Fruit fly (Drosophila melanogaster): ENCODE data around the gene stai.
A peak's percentile ranks its signal among the peaks of the same experiment; 100 is the strongest.

The stai gene

dm6 chr2L:6088371-6089365 is 11.5 kb upstream of the stai start (continued):
- TF ChIP-seq lilli (GFP tag; optimal IDR thresholded peaks at IDR 0.05) (peak; percentile 38), Myb (GFP tag; optimal IDR thresholded peaks at IDR 0.05) (peak; percentile 31), peb (GFP tag; IDR thresholded peaks at IDR 0.05) (no peak), unc-4 (GFP tag; IDR thresholded peaks at IDR 0.05; ENCODE audit: partially characterized antibody) (0 out of 2 replicates have a peak, but pooled peaks have one; percentile 38), phol (tag; optimal IDR thresholded peaks at IDR 0.05) (no peak), seq (GFP tag; IDR thresholded peaks at IDR 0.05) (peak; percentile 62; the same call in 1 of the 2 replicates), nmo (GFP tag; optimal IDR thresholded peaks at IDR 0.05) (peak; percentile 12), Lpt (GFP tag; optimal IDR thresholded peaks at IDR 0.05) (no peak), Hr78 (GFP tag; optimal IDR thresholded peaks at IDR 0.05) (peak in 1 of 2 experiments; percentile 82), chn (GFP tag; optimal IDR thresholded peaks at IDR 0.05) (peak; percentile 52), ttk (GFP tag; IDR thresholded peaks at IDR 0.05) (peak; percentile 18; the same call in 1 of the 2 replicates), mld (GFP tag; IDR thresholded peaks at IDR 0.05; ENCODE audit: partially characterized antibody) (no peak), Antp (GFP tag; optimal IDR thresholded peaks at IDR 0.05) (no peak), Bgb (GFP tag; IDR thresholded peaks at IDR 0.05; ENCODE audit: partially characterized antibody) (peak; percentile 75), CG9727 (GFP tag; optimal IDR thresholded peaks at IDR 0.05) (peak; percentile 25), CG1647 (GFP tag; optimal IDR thresholded peaks at IDR 0.05) (no peak), Doc3 (GFP tag; IDR thresholded peaks at IDR 0.05; ENCODE audit: partially characterized antibody) (0 out of 3 replicates have a peak, but pooled peaks have one; percentile 20), wdn (GFP tag; IDR thresholded peaks at IDR 0.05) (no peak; the same call in 1 of the 2 replicates), dimm (GFP tag; IDR thresholded peaks at IDR 0.05) (no peak), pb (GFP tag; optimal IDR thresholded peaks at IDR 0.05) (peak; percentile 11), kay (GFP tag; optimal IDR thresholded peaks at IDR 0.05) (peak; percentile 93), Mrtf (GFP tag; IDR thresholded peaks at IDR 0.05) (no peak), zen2 (GFP tag; IDR thresholded peaks at IDR 0.05; ENCODE audit: partially characterized antibody) (peak; percentile 67; the same call in 2 of the 3 replicates), Oli (tag; optimal IDR thresholded peaks at IDR 0.05) (no peak), CG4707 (GFP tag; optimal IDR thresholded peaks at IDR 0.05) (peak; percentile 67), Dip2 (GFP tag; IDR thresholded peaks at IDR 0.05) (no peak), vfl (GFP tag; optimal IDR thresholded peaks at IDR 0.05) (no peak), esg (GFP tag; conservative IDR thresholded peaks at IDR 0.05) (no peak), CG10565 (GFP tag; optimal IDR thresholded peaks at IDR 0.05) (no peak), bsh (GFP tag; optimal IDR thresholded peaks at IDR 0.05) (peak in 1 of 2 experiments; percentile 13), CG15269 (tag; optimal IDR thresholded peaks at IDR 0.05) (no peak), tin (GFP tag; optimal IDR thresholded peaks at IDR 0.05) (no peak), exex (tag; optimal IDR thresholded peaks at IDR 0.05) (peak; percentile 6), Awh (GFP tag; IDR thresholded peaks at IDR 0.05) (peak; percentile 55; the same call in 1 of the 2 replicates), CG2202 (tag; optimal IDR thresholded peaks at IDR 0.05) (peak; percentile 13), CG10543 (GFP tag; optimal IDR thresholded peaks at IDR 0.05) (peak; percentile 98), Dek (tag; optimal IDR thresholded peaks at IDR 0.05) (peak; percentile 5), Gsc (GFP tag; IDR thresholded peaks at IDR 0.05) (no peak), CG17612 (GFP tag; IDR thresholded peaks at IDR 0.05) (no peak), Fer2 (tag; optimal IDR thresholded peaks at IDR 0.05) (no peak), lbe (GFP tag; optimal IDR thresholded peaks at IDR 0.05) (peak; percentile 3), CG18619 (GFP tag; optimal IDR thresholded peaks at IDR 0.05) (peak; percentile 62), CG32772 (GFP tag; IDR thresholded peaks at IDR 0.05) (no peak), ci (GFP tag; IDR thresholded peaks at IDR 0.05) (peak; percentile 74), her (GFP tag; optimal IDR thresholded peaks at IDR 0.05) (peak; percentile 43), ken (GFP tag; IDR thresholded peaks at IDR 0.05) (peak; percentile 46; the same call in 1 of the 3 replicates), tap (tag; optimal IDR thresholded peaks at IDR 0.05) (peak; percentile 12), CG1024 (GFP tag; IDR thresholded peaks at IDR 0.05) (no peak)

Data from whole organism, embryonic.